Worm (Caenorhabditis elegans): Measurements from ENCODE around the gene Y57A10A.4.
"Not testable (repeated sequence)": the region's sequence is repeated elsewhere in the genome, so short reads cannot be mapped to it uniquely, and the experiment has no call there.

DNA sequence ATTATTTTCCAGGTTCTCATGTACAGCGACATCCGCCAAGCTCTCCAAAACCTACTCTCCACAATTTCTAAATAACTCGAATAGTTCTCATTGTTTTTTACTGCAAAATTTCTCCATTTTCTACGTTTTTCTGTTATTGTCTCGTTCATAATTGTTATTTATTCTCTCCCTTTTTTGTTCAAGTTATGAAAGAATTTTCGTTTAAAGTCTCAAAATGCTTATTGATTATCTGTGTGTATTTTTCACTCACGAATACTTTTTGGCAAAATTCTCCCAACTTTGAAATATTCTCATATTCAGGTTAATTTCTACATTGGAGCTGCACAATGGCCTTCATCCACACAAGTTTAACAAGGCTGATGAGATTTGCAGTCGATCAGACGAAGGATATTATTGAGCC, 2.4 kb downstream of the Y57A10A.4 start, which contains the start of gene Y57A10A.5:
- TF ChIP-seq ama-1 (optimal IDR thresholded peaks at IDR 0.05); flt-1 (GFP tag; IDR thresholded peaks at IDR 0.05); tbx-11 (GFP tag; IDR thresholded peaks at IDR 0.05); tbx-37 (GFP tag; conservative IDR thresholded peaks at IDR 0.05); tra-4 (tag; optimal IDR thresholded peaks at IDR 0.05); ceh-36 (tag; optimal IDR thresholded peaks at IDR 0.05); hmg-4 (GFP tag; optimal IDR thresholded peaks at IDR 0.05); B0310.2 (tag; optimal IDR thresholded peaks at IDR 0.05); aly-1 (tag; optimal IDR thresholded peaks at IDR 0.05); sea-1 (GFP tag; conservative IDR thresholded peaks at IDR 0.05); ceh-13 (GFP tag; optimal IDR thresholded peaks at IDR 0.05); scrt-1 (GFP tag; IDR thresholded peaks at IDR 0.05): not testable (repeated sequence)

Data from whole organism, early embryonic.